Worm (Caenorhabditis elegans): ENCODE results near the gene nhr-15.

DNA sequence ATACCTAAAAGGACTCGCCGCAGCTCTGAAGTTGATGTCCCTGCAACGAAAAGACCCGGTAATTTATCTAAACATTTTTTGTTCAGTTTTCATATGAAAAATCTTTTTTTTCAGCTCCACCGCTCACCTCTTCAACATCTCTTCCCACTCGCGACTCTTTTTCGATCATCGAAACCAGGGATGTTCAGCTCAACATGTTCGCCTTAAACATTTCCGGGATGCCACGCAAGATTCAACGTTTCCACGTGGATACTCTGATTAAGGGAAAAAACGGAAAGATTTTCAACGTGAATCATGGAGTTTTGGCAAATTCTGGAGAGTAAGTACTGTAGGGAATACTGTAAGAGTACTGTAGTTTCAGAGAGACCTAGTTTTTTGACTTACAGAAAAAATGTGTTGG is 31.0 kb downstream of the nhr-15 start:
- TF ChIP-seq K12H6.12 (tag; optimal IDR thresholded peaks at IDR 0.05) (no peak), egrh-3 (GFP tag; IDR thresholded peaks at IDR 0.05) (no peak), atf-7 (tag; optimal IDR thresholded peaks at IDR 0.05) (no peak), lin-54 (GFP tag; optimal IDR thresholded peaks at IDR 0.05) (no peak), dpl-1 (GFP tag; optimal IDR thresholded peaks at IDR 0.05) (no peak), F49E8.2 (tag; optimal IDR thresholded peaks at IDR 0.05; ENCODE audit: insufficient read depth) (no peak), hsf-1 (GFP tag; IDR thresholded peaks at IDR 0.05) (no peak), efl-1 (GFP tag; optimal IDR thresholded peaks at IDR 0.05) (no peak), nhr-80 (tag; optimal IDR thresholded peaks at IDR 0.05) (no peak)
